Worm (Caenorhabditis elegans) whole organism, young adult: ENCODE data around the gene nac-2.

ENCODE experiments used
- B0019.2 ChIP-seq: fragments of 200-800 bp; sonication (Bioruptor generic); conservative IDR thresholded peaks from 2 replicates; pipeline ENCODE4 v1.3.6; 2022; ENCODE audit warnings: missing genetic modification reagents, missing genetic modification characterization, missing compliant biosample characterization
- B0261.1 ChIP-seq: sonication (generic microtip); optimal IDR thresholded peaks from 2 replicates; lab custom pipeline; 2016; ENCODE audit warnings: mild to moderate bottlenecking, missing genetic modification characterization, moderate library complexity, missing compliant biosample characterization
- C06A6.2 ChIP-seq: fragments of 200-800 bp; sonication (Bioruptor generic); conservative IDR thresholded peaks from 2 replicates; pipeline ENCODE4 v1.3.6; 2022; ENCODE audit warnings: missing genetic modification characterization, missing compliant biosample characterization
- C17E4.6 ChIP-seq: fragments of 200-800 bp; sonication (Bioruptor generic); IDR thresholded peaks from 2 replicates; pipeline ENCODE4 v1.3.6; 2022; ENCODE audit warnings: missing genetic modification reagents, missing genetic modification characterization, missing compliant biosample characterization
- F10E7.11 ChIP-seq: sonication (generic microtip); optimal IDR thresholded peaks from 2 replicates; lab custom pipeline; 2017; ENCODE audit warnings: mild to moderate bottlenecking, missing genetic modification characterization, moderate library complexity, missing compliant biosample characterization
- F33H1.4 ChIP-seq: fragments of 200-800 bp; sonication (Bioruptor generic); IDR thresholded peaks from 2 replicates; pipeline ENCODE4 v1.3.6; 2022; ENCODE audit warnings: missing genetic modification reagents, missing genetic modification characterization, missing compliant biosample characterization
- F39B2.1 ChIP-seq: fragments of 200-800 bp; sonication (Bioruptor generic); IDR thresholded peaks from 2 replicates; pipeline ENCODE4 v1.3.6; 2022; ENCODE audit warnings: missing genetic modification reagents, missing genetic modification characterization, missing compliant biosample characterization
- F52B5.7 ChIP-seq: sonication (generic microtip); optimal IDR thresholded peaks from 2 replicates; lab custom pipeline; 2016; ENCODE audit warnings: mild to moderate bottlenecking, missing genetic modification characterization, missing compliant biosample characterization
- Y53G8AR.9 ChIP-seq: fragments of 200-800 bp; sonication (Bioruptor generic); conservative IDR thresholded peaks from 2 replicates; pipeline ENCODE4 v1.3.6; 2022; ENCODE audit warnings: missing genetic modification reagents, missing genetic modification characterization, missing compliant biosample characterization
- Y67H2A.10 ChIP-seq: fragments of 200-800 bp; sonication (Bioruptor generic); conservative IDR thresholded peaks from 2 replicates; pipeline ENCODE4 v1.3.6; 2022; ENCODE audit warnings: missing genetic modification reagents, missing genetic modification characterization, missing compliant biosample characterization
- Y95B8A.8 ChIP-seq: fragments of 200-800 bp; sonication (Bioruptor generic); IDR thresholded peaks from 2 replicates; pipeline ENCODE4 v1.3.6; 2022; ENCODE audit warnings: missing genetic modification reagents, missing genetic modification characterization, missing compliant biosample characterization
- ZK185.1 ChIP-seq: sonication (generic microtip); optimal IDR thresholded peaks from 2 replicates; lab custom pipeline; 2016; ENCODE audit warnings: mild to moderate bottlenecking, missing genetic modification characterization, missing compliant biosample characterization; ENCODE audit not compliant: poor library complexity, severe bottlenecking
- akir-1 ChIP-seq: fragments of 200-800 bp; sonication (Bioruptor generic); optimal IDR thresholded peaks from 2 replicates; lab custom pipeline; 2018; ENCODE audit warnings: mild to moderate bottlenecking, missing genetic modification characterization, moderate library complexity, missing compliant biosample characterization
- aptf-2 ChIP-seq: fragments of 200-800 bp; sonication (Bioruptor generic); conservative IDR thresholded peaks from 2 replicates; pipeline ENCODE4 v1.3.6; 2022; ENCODE audit warnings: missing genetic modification reagents, missing genetic modification characterization, missing compliant biosample characterization
- athp-1 ChIP-seq: sonication (generic microtip); optimal IDR thresholded peaks from 2 replicates; lab custom pipeline; 2017; ENCODE audit warnings: mild to moderate bottlenecking, missing genetic modification characterization, missing compliant biosample characterization
- bed-1 ChIP-seq: fragments of 200-800 bp; sonication (Bioruptor generic); IDR thresholded peaks from 2 replicates; pipeline ENCODE4 v1.3.6; 2022; ENCODE audit warnings: missing genetic modification reagents, missing genetic modification characterization, missing compliant biosample characterization
- bed-2 ChIP-seq: fragments of 200-800 bp; sonication (Bioruptor generic); IDR thresholded peaks from 2 replicates; pipeline ENCODE4 v1.3.6; 2022; ENCODE audit warnings: missing genetic modification reagents, missing genetic modification characterization, missing compliant biosample characterization
- ccch-3 ChIP-seq: fragments of 200-800 bp; sonication (Bioruptor generic); optimal IDR thresholded peaks from 2 replicates; lab custom pipeline; 2018; ENCODE audit warnings: mild to moderate bottlenecking, missing genetic modification characterization, missing compliant biosample characterization
- ceh-79 ChIP-seq: sonication (generic microtip); optimal IDR thresholded peaks from 2 replicates; lab custom pipeline; 2017; ENCODE audit warnings: mild to moderate bottlenecking, missing genetic modification characterization, missing compliant biosample characterization
- dox-1 ChIP-seq: fragments of 200-800 bp; sonication (Bioruptor generic); IDR thresholded peaks from 2 replicates; pipeline ENCODE4 v1.3.6; 2022; ENCODE audit warnings: missing genetic modification reagents, missing genetic modification characterization, missing compliant biosample characterization
- dpff-1 ChIP-seq: sonication (generic microtip); optimal IDR thresholded peaks from 2 replicates; lab custom pipeline; 2017; ENCODE audit warnings: mild to moderate bottlenecking, missing genetic modification characterization, missing compliant biosample characterization
- ekl-4 ChIP-seq: fragments of 200-800 bp; sonication (Bioruptor generic); IDR thresholded peaks from 2 replicates; pipeline ENCODE4 v1.3.6; 2022; ENCODE audit warnings: missing genetic modification reagents, missing genetic modification characterization, missing compliant biosample characterization
- him-1 ChIP-seq: sonication (generic microtip); optimal IDR thresholded peaks from 2 replicates; lab custom pipeline; 2016; ENCODE audit warnings: missing genotype, missing genetic modification reagents, missing genetic modification characterization, missing compliant biosample characterization
- hlh-12 ChIP-seq: sonication (generic microtip); optimal IDR thresholded peaks from 2 replicates; lab custom pipeline; 2016; ENCODE audit warnings: missing genetic modification characterization, missing compliant biosample characterization
- hlh-26 ChIP-seq: fragments of 200-800 bp; sonication (Bioruptor generic); conservative IDR thresholded peaks from 2 replicates; pipeline ENCODE4 v1.3.6; 2022; ENCODE audit warnings: missing genetic modification reagents, missing genetic modification characterization, missing compliant biosample characterization
- hmg-20 ChIP-seq: fragments of 200-800 bp; sonication (Bioruptor generic); IDR thresholded peaks from 2 replicates; pipeline ENCODE4 v1.3.6; 2022; ENCODE audit warnings: missing genetic modification reagents, missing genetic modification characterization, missing compliant biosample characterization
- let-607 ChIP-seq, 2 experiments: fragments of 200-800 bp in 1 of 2; sonication (Bioruptor generic) in 1 of 2; sonication (generic microtip) in 1 of 2; optimal IDR thresholded peaks; 2 replicates each; lab custom pipeline; 2016 to 2018; ENCODE audit warnings: mild to moderate bottlenecking in 2 of 2, missing compliant biosample characterization in 2 of 2, missing genetic modification characterization in 2 of 2, moderate library complexity in 2 of 2, missing genotype in 1 of 2
- lin-40 ChIP-seq: sonication (generic microtip); optimal IDR thresholded peaks from 2 replicates; lab custom pipeline; 2016; ENCODE audit warnings: missing genetic modification characterization, mild to moderate bottlenecking, missing compliant biosample characterization, missing genotype, missing genetic modification reagents
- lin-54 ChIP-seq: fragments of 200-800 bp; sonication (Bioruptor generic); optimal IDR thresholded peaks from 2 replicates; lab custom pipeline; 2018; ENCODE audit warnings: mild to moderate bottlenecking, missing genetic modification characterization, missing compliant biosample characterization
- lsl-1 ChIP-seq: fragments of 200-800 bp; sonication (Bioruptor generic); optimal IDR thresholded peaks from 2 replicates; lab custom pipeline; 2018; ENCODE audit warnings: mild to moderate bottlenecking, missing genetic modification characterization, moderate library complexity, missing compliant biosample characterization
- madf-10 ChIP-seq: sonication (generic microtip); optimal IDR thresholded peaks from 2 replicates; lab custom pipeline; 2016; ENCODE audit warnings: mild to moderate bottlenecking, missing genetic modification characterization, missing compliant biosample characterization
- madf-3 ChIP-seq: fragments of 200-800 bp; sonication (Bioruptor generic); IDR thresholded peaks from 2 replicates; pipeline ENCODE4 v1.3.6; 2022; ENCODE audit warnings: missing genetic modification reagents, missing genetic modification characterization, missing compliant biosample characterization
- madf-8 ChIP-seq: fragments of 200-800 bp; sonication (Bioruptor generic); conservative IDR thresholded peaks from 2 replicates; pipeline ENCODE4 v1.3.6; 2022; ENCODE audit warnings: missing genetic modification reagents, missing genetic modification characterization, missing compliant biosample characterization
- mes-4 ChIP-seq: sonication (generic microtip); optimal IDR thresholded peaks from 2 replicates; lab custom pipeline; 2016; ENCODE audit warnings: missing genotype, missing genetic modification characterization, missing compliant biosample characterization
- nfya-2 ChIP-seq: fragments of 200-800 bp; sonication (Bioruptor generic); IDR thresholded peaks from 2 replicates; pipeline ENCODE4 v1.3.6; 2022; ENCODE audit warnings: missing genetic modification reagents, missing genetic modification characterization, missing compliant biosample characterization
- pbrm-1 ChIP-seq: fragments of 200-800 bp; sonication (Bioruptor generic); IDR thresholded peaks from 2 replicates; pipeline ENCODE4 v1.3.6; 2022; ENCODE audit warnings: missing genetic modification reagents, missing genetic modification characterization, missing compliant biosample characterization
- rcor-1 ChIP-seq: fragments of 200-800 bp; sonication (Bioruptor generic); IDR thresholded peaks from 2 replicates; pipeline ENCODE4 v1.3.6; 2022; ENCODE audit warnings: missing genetic modification reagents, missing genetic modification characterization, missing compliant biosample characterization
- rec-8 ChIP-seq, 2 experiments: sonication (generic microtip); optimal IDR thresholded peaks; 2 replicates each; lab custom pipeline; 2016; ENCODE audit warnings: mild to moderate bottlenecking in 2 of 2, missing genetic modification characterization in 2 of 2, missing genetic modification reagents in 2 of 2, missing genotype in 2 of 2, missing biosample characterization in 1 of 2, missing compliant biosample characterization in 1 of 2, moderate library complexity in 1 of 2
- sea-2 ChIP-seq: fragments of 200-800 bp; sonication (Bioruptor generic); IDR thresholded peaks from 2 replicates; pipeline ENCODE4 v1.3.6; 2022; ENCODE audit warnings: missing genetic modification characterization, missing compliant biosample characterization
- snpc-1.3 ChIP-seq: sonication (generic microtip); optimal IDR thresholded peaks from 2 replicates; lab custom pipeline; 2017; ENCODE audit warnings: missing genetic modification characterization, mild to moderate bottlenecking, missing compliant biosample characterization, antibody characterized with exemption, moderate library complexity, missing genotype, missing genetic modification reagents; ENCODE audit not compliant: insufficient read depth
- snpc-3.4 ChIP-seq: sonication (generic microtip); optimal IDR thresholded peaks from 2 replicates; lab custom pipeline; 2017; ENCODE audit warnings: missing genetic modification characterization, mild to moderate bottlenecking, missing compliant biosample characterization, antibody characterized with exemption, moderate library complexity, missing genotype, missing genetic modification reagents
- tbp1 ChIP-seq: fragments of 200-800 bp; sonication (Bioruptor generic); optimal IDR thresholded peaks from 2 replicates; lab custom pipeline; 2018; ENCODE audit warnings: mild to moderate bottlenecking, missing genetic modification characterization, missing compliant biosample characterization
- unc-130 ChIP-seq: sonication (generic microtip); optimal IDR thresholded peaks from 2 replicates; lab custom pipeline; 2016; ENCODE audit warnings: missing genetic modification reagents, missing genetic modification characterization, missing compliant biosample characterization
- xnd-1 ChIP-seq: sonication (generic microtip); optimal IDR thresholded peaks from 2 replicates; lab custom pipeline; 2016; ENCODE audit warnings: missing genotype, missing genetic modification reagents, missing genetic modification characterization, missing compliant biosample characterization
- zfh-2 ChIP-seq: fragments of 200-800 bp; sonication (Bioruptor generic); conservative IDR thresholded peaks from 2 replicates; pipeline ENCODE4 v1.3.6; 2022; ENCODE audit warnings: missing genetic modification reagents, missing genetic modification characterization, missing compliant biosample characterization
- zim-3 ChIP-seq: sonication (generic microtip); optimal IDR thresholded peaks from 2 replicates; lab custom pipeline; 2017; ENCODE audit warnings: mild to moderate bottlenecking, missing genetic modification characterization, moderate library complexity, missing compliant biosample characterization
- ztf-18 ChIP-seq: sonication (generic microtip); optimal IDR thresholded peaks from 2 replicates; lab custom pipeline; 2016; ENCODE audit warnings: missing genotype, mild to moderate bottlenecking, missing genetic modification characterization, missing compliant biosample characterization
- ztf-25 ChIP-seq: fragments of 200-800 bp; sonication (Bioruptor generic); IDR thresholded peaks from 2 replicates; pipeline ENCODE4 v1.3.6; 2022; ENCODE audit warnings: missing genetic modification reagents, missing genetic modification characterization, missing compliant biosample characterization
- ztf-6 ChIP-seq: fragments of 200-800 bp; sonication (Bioruptor generic); IDR thresholded peaks from 2 replicates; pipeline ENCODE4 v1.3.6; 2022; ENCODE audit warnings: missing genetic modification reagents, missing genetic modification characterization, missing compliant biosample characterization

Gene nac-2

ce11 chrIII:9001491-9001890 lies 41.6 kb downstream of the nac-2 start (continued):
- TF ChIP-seq mes-4 (tag; lab: Kevin White, UChicago) (no peak), tbp1 (GFP tag; lab: Kevin White, UChicago) (no peak), B0261.1 (tag; lab: Kevin White, UChicago) (no peak), ZK185.1 (no peak), ztf-18 (tag; lab: Kevin White, UChicago) (peak; percentile 7), ceh-79 (no peak), F10E7.11 (tag; lab: Kevin White, UChicago) (no peak), nfya-2 (GFP tag; lab: Robert Waterston, UW) (no peak), rcor-1 (GFP tag; lab: Robert Waterston, UW) (0 out of 2 replicates have a peak, but pooled peaks have one; percentile 31), unc-130 (GFP tag; lab: Kevin White, UChicago) (no peak), bed-2 (GFP tag; lab: Robert Waterston, UW) (no peak), C06A6.2 (GFP tag; lab: Robert Waterston, UW) (no peak), hlh-12 (tag; lab: Kevin White, UChicago) (no peak), snpc-1.3 (no peak), athp-1 (tag; lab: Kevin White, UChicago) (no peak), F33H1.4 (GFP tag; lab: Robert Waterston, UW) (peak; percentile 91), Y95B8A.8 (no peak), let-607 (tag; optimal IDR thresholded peaks at IDR 0.05; lab: Kevin White, UChicago) (no peak), ccch-3 (GFP tag; lab: Kevin White, UChicago) (no peak), C17E4.6 (GFP tag; lab: Robert Waterston, UW) (peak; percentile 24; the same call in 1 of the 2 replicates), ztf-6 (no peak), sea-2 (GFP tag; lab: Robert Waterston, UW) (no peak), pbrm-1 (peak; percentile 18; the same call in 1 of the 2 replicates), madf-8 (GFP tag; lab: Robert Waterston, UW) (peak; percentile 68), dpff-1 (no peak), lin-40 (tag; lab: Kevin White, UChicago) (no peak), madf-10 (no peak), Y67H2A.10 (no peak), aptf-2 (GFP tag; lab: Robert Waterston, UW) (no peak), B0019.2 (GFP tag; lab: Robert Waterston, UW) (no peak), F52B5.7 (tag; lab: Kevin White, UChicago) (no peak), bed-1 (GFP tag; lab: Robert Waterston, UW) (no peak), lsl-1 (GFP tag; lab: Kevin White, UChicago) (peak; percentile 83), dox-1 (GFP tag; lab: Robert Waterston, UW) (peak; percentile 31; the same call in 1 of the 2 replicates), zim-3 (tag; lab: Kevin White, UChicago) (no peak), hmg-20 (no peak), rec-8 (tag; optimal IDR thresholded peaks at IDR 0.05; lab: Kevin White, UChicago) (no peak), hlh-26 (GFP tag; lab: Robert Waterston, UW) (no peak), xnd-1 (tag; lab: Kevin White, UChicago) (peak; percentile 76), akir-1 (GFP tag; lab: Kevin White, UChicago) (no peak), ztf-25 (GFP tag; lab: Robert Waterston, UW) (no peak), him-1 (no peak), madf-3 (GFP tag; lab: Robert Waterston, UW) (no peak), Y53G8AR.9 (GFP tag; lab: Robert Waterston, UW) (no peak; the same call in 1 of the 2 replicates), F39B2.1 (no peak), ekl-4 (GFP tag; lab: Robert Waterston, UW) (no peak), lin-54 (GFP tag; lab: Kevin White, UChicago) (peak; percentile 70), zfh-2 (no peak), snpc-3.4 (tag; lab: Kevin White, UChicago) (no peak)
